Worm (Caenorhabditis elegans): ENCODE results near the gene K09G1.1.

DNA sequence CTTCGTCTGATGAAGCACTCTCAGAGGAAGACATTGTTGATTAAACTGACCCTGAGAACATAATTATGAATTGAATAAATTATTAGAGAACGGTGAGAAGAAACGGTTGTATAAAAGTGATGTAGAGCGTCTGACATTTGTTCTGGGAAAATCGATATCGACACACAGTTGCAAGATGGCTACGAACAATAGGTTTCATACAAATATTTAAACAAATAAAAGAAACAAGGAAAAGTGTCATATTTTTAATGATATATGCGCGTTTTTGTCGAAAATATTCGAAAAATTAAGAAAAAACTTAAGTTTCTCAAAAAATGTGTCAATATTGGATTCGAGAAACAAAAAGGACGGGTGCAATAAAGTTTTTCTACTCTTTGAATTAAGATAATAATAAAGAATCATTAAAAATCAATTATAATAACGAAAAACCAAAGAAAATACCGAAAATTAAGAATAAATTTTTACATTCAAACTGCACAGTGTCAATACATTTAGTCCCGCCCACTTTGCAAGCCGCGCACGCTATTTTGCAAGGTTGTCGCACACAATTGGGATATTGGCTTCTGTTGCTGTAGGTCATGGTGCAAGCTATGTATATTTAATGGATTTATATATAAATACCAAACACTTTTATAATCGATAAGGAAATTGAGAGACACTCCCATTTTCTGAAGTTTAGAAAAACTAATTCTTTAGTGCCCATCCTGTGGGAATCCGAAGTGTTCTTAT is 587 bp upstream of the K09G1.1 start, which contains the start of gene rtfo-1:
- peak; percentile 58 for TF ChIP-seq ceh-83 (GFP tag; optimal IDR thresholded peaks at IDR 0.05)
- TF ChIP-seq snpc-4 (tag; optimal IDR thresholded peaks at IDR 0.05): no peak
- TF ChIP-seq unc-120 (tag; optimal IDR thresholded peaks at IDR 0.05; ENCODE audit: poor library complexity, severe bottlenecking): no peak
- no peak for TF ChIP-seq unc-62 (GFP tag; optimal IDR thresholded peaks at IDR 0.05)
- TF ChIP-seq nhr-237 (tag; optimal IDR thresholded peaks at IDR 0.05): peak; percentile 6
- no peak for TF ChIP-seq nhr-2 (tag; optimal IDR thresholded peaks at IDR 0.05)
- no peak for TF ChIP-seq elt-3 (tag; optimal IDR thresholded peaks at IDR 0.05)
- TF ChIP-seq ces-1 (GFP tag; optimal IDR thresholded peaks at IDR 0.05): peak; percentile 39
- no peak for TF ChIP-seq mab-5 (tag; optimal IDR thresholded peaks at IDR 0.05)
- peak; percentile 24 for TF ChIP-seq pha-4 (tag; optimal IDR thresholded peaks at IDR 0.05)
- no peak for TF ChIP-seq ceh-39 (tag; optimal IDR thresholded peaks at IDR 0.05)
